Worm (Caenorhabditis elegans): ENCODE measurements around the gene Y75B12B.3.

- TF ChIP-seq dao-5 (tag; optimal IDR thresholded peaks at IDR 0.05) = no peak
- TF ChIP-seq him-1 (tag; optimal IDR thresholded peaks at IDR 0.05) = no peak
- no peak for TF ChIP-seq W03F9.2 (tag; optimal IDR thresholded peaks at IDR 0.05)
These were observed 40.1 kb upstream of the Y75B12B.3 start for ce11 chrV:15226206-15226605.

Measured in whole organism, L4/young adult.